Fruit fly (Drosophila melanogaster) whole organism, embryonic: Measurements from ENCODE around the gene CG13917.

Source experiments
- Aef1 ChIP-seq: fragments of 200-800 bp; sonication (Bioruptor generic); IDR thresholded peaks from 3 replicates; pipeline ENCODE4 v1.3.6; 2022; ENCODE audit warnings: missing biosample characterization, missing genetic modification characterization
- Blimp-1 ChIP-seq: fragments of 200-800 bp; sonication (Bioruptor generic); optimal IDR thresholded peaks from 3 replicates; lab custom pipeline; 2018; ENCODE audit warnings: missing biosample characterization, missing genetic modification characterization, mild to moderate bottlenecking, moderate library complexity, missing genetic modification reagents
- C15 ChIP-seq: fragments of 200-800 bp; sonication (Bioruptor generic); IDR thresholded peaks from 3 replicates; pipeline ENCODE4 v1.3.6; 2022; ENCODE audit warnings: missing biosample characterization, missing genetic modification characterization
- CG13296 ChIP-seq: fragments of 200-800 bp; sonication (Bioruptor generic); optimal IDR thresholded peaks from 3 replicates; lab custom pipeline; 2018; ENCODE audit warnings: missing biosample characterization, mild to moderate bottlenecking, missing genetic modification characterization
- CG13894 ChIP-seq: fragments of 200-800 bp; sonication (Bioruptor generic); optimal IDR thresholded peaks from 3 replicates; lab custom pipeline; 2018; ENCODE audit warnings: missing biosample characterization, mild to moderate bottlenecking, missing genetic modification characterization, moderate library complexity
- CG15011 ChIP-seq: fragments of 200-800 bp; sonication (Bioruptor generic); optimal IDR thresholded peaks from 3 replicates; lab custom pipeline; 2018; ENCODE audit warnings: missing biosample characterization, mild to moderate bottlenecking, missing genetic modification characterization
- CG15269 ChIP-seq: fragments of 200-800 bp; sonication (Bioruptor generic); optimal IDR thresholded peaks from 2 replicates; lab custom pipeline; 2018; ENCODE audit warnings: missing biosample characterization, mild to moderate bottlenecking, missing genetic modification characterization, moderate library complexity
- CG15514 ChIP-seq: fragments of 200-800 bp; sonication (Bioruptor generic); optimal IDR thresholded peaks from 3 replicates; lab custom pipeline; 2017; ENCODE audit warnings: missing biosample characterization, missing genetic modification characterization, mild to moderate bottlenecking, moderate library complexity, missing genetic modification reagents
- CG16779 ChIP-seq: fragments of 200-800 bp; sonication (Bioruptor generic); IDR thresholded peaks from 2 replicates; pipeline ENCODE4 v1.3.6; 2022; ENCODE audit warnings: missing biosample characterization, missing genetic modification characterization
- CG17612 ChIP-seq: fragments of 200-800 bp; sonication (Bioruptor generic); IDR thresholded peaks from 2 replicates; pipeline ENCODE4 v1.3.6; 2022; ENCODE audit warnings: missing biosample characterization, missing genetic modification characterization
- CG17802 ChIP-seq: fragments of 200-800 bp; sonication (Bioruptor generic); optimal IDR thresholded peaks from 2 replicates; lab custom pipeline; 2018; ENCODE audit warnings: missing biosample characterization, mild to moderate bottlenecking, missing genetic modification characterization, moderate library complexity
- CG3995 ChIP-seq: fragments of 200-800 bp; sonication (Bioruptor generic); optimal IDR thresholded peaks from 3 replicates; lab custom pipeline; 2016; ENCODE audit warnings: missing biosample characterization, missing genetic modification characterization
- CG7963 ChIP-seq: fragments of 200-800 bp; sonication (Bioruptor generic); IDR thresholded peaks from 3 replicates; pipeline ENCODE4 v1.3.6; 2022; ENCODE audit warnings: missing biosample characterization, missing genetic modification characterization; ENCODE audit not compliant: partially characterized antibody
- CG8765 ChIP-seq: fragments of 200-800 bp; sonication (Bioruptor generic); IDR thresholded peaks from 2 replicates; pipeline ENCODE4 v1.3.6; 2022; ENCODE audit warnings: missing biosample characterization, missing genetic modification characterization
- CG9215 ChIP-seq: fragments of 200-800 bp; sonication (Bioruptor generic); IDR thresholded peaks from 2 replicates; pipeline ENCODE4 v1.3.6; 2022; ENCODE audit warnings: missing biosample characterization, missing genetic modification characterization
- CG9817 ChIP-seq: fragments of 200-800 bp; sonication (Bioruptor generic); optimal IDR thresholded peaks from 2 replicates; lab custom pipeline; 2018; ENCODE audit warnings: missing biosample characterization, mild to moderate bottlenecking, missing genetic modification characterization, moderate library complexity
- CoRest ChIP-seq: fragments of 200-800 bp; sonication (Bioruptor generic); optimal IDR thresholded peaks from 3 replicates; lab custom pipeline; 2018; ENCODE audit warnings: missing biosample characterization, mild to moderate bottlenecking, missing genetic modification characterization, moderate library complexity
- Dfd ChIP-seq, 2 experiments: fragments of >200 bp; optimal IDR thresholded peaks; 2 replicates each; lab custom pipeline; 2017; ENCODE audit warnings: missing biosample characterization in 2 of 2, missing genetic modification characterization in 2 of 2
- HLH54F ChIP-seq: fragments of 200-800 bp; sonication (Bioruptor generic); optimal IDR thresholded peaks from 3 replicates; lab custom pipeline; 2016; ENCODE audit warnings: missing biosample characterization, missing genetic modification characterization
- HmgZ ChIP-seq: fragments of 200-800 bp; sonication (Bioruptor generic); optimal IDR thresholded peaks from 2 replicates; lab custom pipeline; 2018; ENCODE audit warnings: missing biosample characterization, mild to moderate bottlenecking, missing genetic modification characterization
- Meics ChIP-seq: fragments of 200-800 bp; sonication (Bioruptor generic); optimal IDR thresholded peaks from 2 replicates; lab custom pipeline; 2017; ENCODE audit warnings: missing biosample characterization, mild to moderate bottlenecking, missing genetic modification characterization
- NFAT ChIP-seq: fragments of 200-800 bp; sonication (Bioruptor generic); IDR thresholded peaks from 2 replicates; pipeline ENCODE4 v1.3.6; 2022; ENCODE audit warnings: missing biosample characterization, missing genetic modification characterization
- NfI ChIP-seq: fragments of 200-800 bp; sonication (Bioruptor generic); optimal IDR thresholded peaks from 3 replicates; lab custom pipeline; 2018; ENCODE audit warnings: missing biosample characterization, mild to moderate bottlenecking, missing genetic modification characterization, moderate library complexity
- Oaz ChIP-seq: fragments of 200-800 bp; sonication (Bioruptor generic); IDR thresholded peaks from 2 replicates; pipeline ENCODE4 v1.3.6; 2022; ENCODE audit warnings: missing biosample characterization, missing genetic modification characterization
- Poxn ChIP-seq: fragments of 200-800 bp; sonication (Bioruptor generic); IDR thresholded peaks from 2 replicates; pipeline ENCODE4 v1.3.6; 2022; ENCODE audit warnings: missing biosample characterization, missing genetic modification characterization
- Ravus ChIP-seq: fragments of 200-800 bp; sonication (Bioruptor generic); IDR thresholded peaks from 2 replicates; pipeline ENCODE4 v1.3.6; 2022; ENCODE audit warnings: missing biosample characterization, missing genetic modification characterization
- Spps ChIP-seq: fragments of 200-800 bp; sonication (Bioruptor generic); optimal IDR thresholded peaks from 2 replicates; lab custom pipeline; 2018; ENCODE audit warnings: missing biosample characterization, mild to moderate bottlenecking, missing genetic modification characterization
- Xrp1 ChIP-seq: fragments of 200-800 bp; sonication (Bioruptor generic); IDR thresholded peaks from 2 replicates; pipeline ENCODE4 v1.3.6; 2022; ENCODE audit warnings: missing biosample characterization, missing genetic modification characterization
- bbx ChIP-seq: fragments of 200-800 bp; sonication (Bioruptor generic); IDR thresholded peaks from 2 replicates; pipeline ENCODE4 v1.3.6; 2022; ENCODE audit warnings: missing biosample characterization, missing genetic modification characterization; ENCODE audit not compliant: partially characterized antibody
- cad ChIP-seq: fragments of >200 bp; optimal IDR thresholded peaks from 2 replicates; lab custom pipeline; 2017; ENCODE audit warnings: missing biosample characterization, missing genetic modification characterization
- chm ChIP-seq: fragments of 200-800 bp; sonication (Bioruptor generic); IDR thresholded peaks from 2 replicates; pipeline ENCODE4 v1.3.6; 2022; ENCODE audit warnings: missing biosample characterization, missing genetic modification characterization
- cwo ChIP-seq: fragments of 200-800 bp; sonication (Bioruptor generic); optimal IDR thresholded peaks from 3 replicates; lab custom pipeline; 2017; ENCODE audit warnings: missing biosample characterization, missing genetic modification characterization, mild to moderate bottlenecking, moderate library complexity, missing genetic modification reagents
- dmrt11E ChIP-seq: fragments of 200-800 bp; sonication (Bioruptor generic); optimal IDR thresholded peaks from 3 replicates; lab custom pipeline; 2018; ENCODE audit warnings: missing biosample characterization, mild to moderate bottlenecking, missing genetic modification characterization, moderate library complexity
- fd96Cb ChIP-seq: fragments of 200-800 bp; sonication (Bioruptor generic); optimal IDR thresholded peaks from 2 replicates; lab custom pipeline; 2018; ENCODE audit warnings: missing biosample characterization, mild to moderate bottlenecking, missing genetic modification characterization, moderate library complexity
- gfzf ChIP-seq: fragments of 200-800 bp; sonication (Bioruptor generic); optimal IDR thresholded peaks from 2 replicates; lab custom pipeline; 2016; ENCODE audit warnings: missing biosample characterization, mild to moderate bottlenecking, missing genetic modification characterization, moderate library complexity
- gsb ChIP-seq: fragments of 200-800 bp; sonication (Bioruptor generic); IDR thresholded peaks from 2 replicates; pipeline ENCODE4 v1.3.6; 2022; ENCODE audit warnings: missing biosample characterization, missing genetic modification characterization
- hbn ChIP-seq: fragments of 200-800 bp; sonication (Bioruptor generic); IDR thresholded peaks from 2 replicates; pipeline ENCODE4 v1.3.6; 2022; ENCODE audit warnings: missing biosample characterization, missing genetic modification characterization; ENCODE audit not compliant: partially characterized antibody
- insv ChIP-seq, 2 experiments: fragments of 200-800 bp; sonication (Bioruptor generic); optimal IDR thresholded peaks; 3 replicates each; lab custom pipeline; 2016 to 2018; ENCODE audit warnings: missing biosample characterization in 2 of 2, missing genetic modification characterization in 2 of 2
- lola ChIP-seq, 3 experiments: fragments of >200 bp in 2 of 3; fragments of 200-800 bp in 1 of 3; sonication (Bioruptor generic) in 1 of 3; optimal IDR thresholded peaks; 2 replicates each; lab custom pipeline; 2017 to 2019; ENCODE audit warnings: missing biosample characterization in 3 of 3, missing genetic modification characterization in 3 of 3, mild to moderate bottlenecking in 1 of 3, moderate library complexity in 1 of 3
- maf-S ChIP-seq: fragments of 200-800 bp; sonication (Bioruptor generic); optimal IDR thresholded peaks from 2 replicates; lab custom pipeline; 2016; ENCODE audit warnings: missing biosample characterization, missing genetic modification characterization
- peb ChIP-seq: fragments of 200-800 bp; sonication (Bioruptor generic); IDR thresholded peaks from 2 replicates; pipeline ENCODE4 v1.3.6; 2022; ENCODE audit warnings: missing biosample characterization, missing genetic modification characterization
- pita ChIP-seq: fragments of 200-800 bp; sonication (Bioruptor generic); optimal IDR thresholded peaks from 2 replicates; lab custom pipeline; 2017; ENCODE audit warnings: missing biosample characterization, mild to moderate bottlenecking, missing genetic modification characterization
- psq ChIP-seq: fragments of 200-800 bp; sonication (Bioruptor generic); optimal IDR thresholded peaks from 2 replicates; lab custom pipeline; 2017; ENCODE audit warnings: missing biosample characterization, missing genetic modification characterization
- run ChIP-seq: fragments of 200-800 bp; sonication (Bioruptor generic); optimal IDR thresholded peaks from 3 replicates; lab custom pipeline; 2018; ENCODE audit warnings: missing biosample characterization, mild to moderate bottlenecking, missing genetic modification characterization
- sc ChIP-seq, 3 experiments: fragments of >200 bp in 2 of 3; fragments of 200-800 bp in 1 of 3; sonication (Bioruptor generic) in 1 of 3; optimal IDR thresholded peaks; 2 replicates in 2 of 3; 3 replicates in 1 of 3; lab custom pipeline; 2017; ENCODE audit warnings: mild to moderate bottlenecking in 1 of 3, missing biosample characterization in 1 of 3, missing genetic modification characterization in 1 of 3, missing genetic modification reagents in 1 of 3
- slbo ChIP-seq: fragments of 200-800 bp; sonication (Bioruptor generic); IDR thresholded peaks from 2 replicates; pipeline ENCODE4 v1.3.6; 2022; ENCODE audit warnings: missing biosample characterization, missing genetic modification characterization
- tio ChIP-seq: fragments of 200-800 bp; sonication (Bioruptor generic); optimal IDR thresholded peaks from 2 replicates; lab custom pipeline; 2017; ENCODE audit warnings: missing biosample characterization, missing genetic modification characterization, inconsistent platforms
- vfl ChIP-seq: fragments of 200-800 bp; sonication (Bioruptor generic); optimal IDR thresholded peaks from 2 replicates; lab custom pipeline; 2016; ENCODE audit warnings: missing biosample characterization, missing genetic modification characterization
- yki ChIP-seq: fragments of >200 bp; optimal IDR thresholded peaks from 3 replicates; lab custom pipeline; 2018

Gene CG13917

DNA sequence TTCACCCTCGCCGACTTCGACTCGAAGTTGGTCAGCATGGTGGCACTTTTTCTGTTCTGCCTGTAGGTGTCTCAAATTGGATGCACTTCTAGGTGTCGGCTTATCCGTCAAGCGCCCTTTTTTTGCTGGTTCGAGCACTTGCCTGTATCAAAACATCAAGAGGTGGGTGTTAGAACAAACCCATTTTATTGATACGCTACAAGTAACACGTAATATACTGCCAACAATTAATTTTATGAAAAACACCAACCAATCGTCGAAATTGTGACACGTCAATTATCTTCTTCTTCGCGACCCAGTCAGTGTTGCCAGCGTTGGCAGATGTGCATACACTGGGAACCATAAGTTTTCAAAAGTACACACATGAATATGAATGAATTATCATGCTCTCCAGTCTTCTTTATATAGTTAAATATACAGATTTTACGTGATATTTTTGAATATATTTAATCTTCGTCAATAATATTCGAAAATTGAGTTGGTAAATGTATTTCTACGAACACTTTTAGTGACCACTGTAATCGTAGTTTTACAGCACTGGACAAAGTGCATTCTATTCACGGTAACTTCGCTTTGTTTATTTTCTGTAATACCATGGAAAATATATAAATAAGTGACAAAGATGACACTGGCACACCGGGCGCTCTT is 68.5 kb downstream of the CG13917 start, which contains the start of the genes alphaCOP and CG13919 (continued):
- TF ChIP-seq tio (GFP tag; lab: Kevin White, UChicago) = no peak
- peak; percentile 98 for TF ChIP-seq CoRest (tag; lab: Kevin White, UChicago)
- peak; percentile 94 for TF ChIP-seq vfl (GFP tag; lab: Kevin White, UChicago)
- peak; percentile 91 for TF ChIP-seq C15 (GFP tag; lab: Robert Waterston, UW)
- TF ChIP-seq sc (optimal IDR thresholded peaks at IDR 0.05; lab: Kevin White, UChicago) = no peak
- peak; percentile 95 for TF ChIP-seq sc (GFP tag; optimal IDR thresholded peaks at IDR 0.05; lab: Kevin White, UChicago)
- TF ChIP-seq pita (GFP tag; lab: Kevin White, UChicago) = no peak
- peak; percentile 90 for TF ChIP-seq CG15514 (GFP tag; lab: Kevin White, UChicago)
- peak; percentile 99 for TF ChIP-seq slbo (GFP tag; lab: Robert Waterston, UW)
- peak; percentile 87 for TF ChIP-seq peb (GFP tag; lab: Robert Waterston, UW)
- TF ChIP-seq CG7963 (GFP tag; lab: Robert Waterston, UW) = no peak
- peak; percentile 92 for TF ChIP-seq Poxn (GFP tag; lab: Robert Waterston, UW)
- peak; percentile 88 for TF ChIP-seq cwo (GFP tag; lab: Kevin White, UChicago)
- TF ChIP-seq dmrt11E (tag; lab: Kevin White, UChicago) = peak; percentile 97
- peak; percentile 97 for TF ChIP-seq Aef1 (GFP tag; lab: Robert Waterston, UW)
- peak; percentile 93 for TF ChIP-seq gsb (GFP tag; lab: Robert Waterston, UW)
- TF ChIP-seq HLH54F (GFP tag; lab: Kevin White, UChicago) = peak; percentile 93
- peak; percentile 98 for TF ChIP-seq chm (GFP tag; lab: Robert Waterston, UW)
- TF ChIP-seq lola (GFP tag; optimal IDR thresholded peaks at IDR 0.05; lab: Kevin White, UChicago) = peak in 1 of 3 experiments; percentile 95
- TF ChIP-seq CG3995 (GFP tag; lab: Kevin White, UChicago) = peak; percentile 83
- TF ChIP-seq NFAT = peak; percentile 96
- peak; percentile 94 for TF ChIP-seq CG8765 (GFP tag; lab: Robert Waterston, UW)
- TF ChIP-seq Meics = peak; percentile 94
- TF ChIP-seq CG13296 (GFP tag; lab: Kevin White, UChicago) = peak; percentile 93
- TF ChIP-seq insv (GFP tag; optimal IDR thresholded peaks at IDR 0.05; lab: Kevin White, UChicago) = peak in 1 of 2 experiments; percentile 65
- TF ChIP-seq hbn (GFP tag; lab: Robert Waterston, UW) = 0 out of 2 replicates have a peak, but pooled peaks have one; percentile 18
- TF ChIP-seq CG17802 (tag; lab: Kevin White, UChicago) = peak; percentile 75
- peak; percentile 98 for TF ChIP-seq Oaz (GFP tag; lab: Robert Waterston, UW)
- no peak for TF ChIP-seq cad
- TF ChIP-seq bbx (GFP tag; lab: Robert Waterston, UW) = no peak
- peak; percentile 84 for TF ChIP-seq CG16779 (GFP tag; lab: Robert Waterston, UW)
- no peak for TF ChIP-seq yki (lab: Kevin White, UChicago)
- TF ChIP-seq CG15269 (tag; lab: Kevin White, UChicago) = peak; percentile 97
- peak; percentile 98 for TF ChIP-seq Xrp1 (GFP tag; lab: Robert Waterston, UW)
- TF ChIP-seq gfzf = peak; percentile 24
- TF ChIP-seq Dfd (GFP tag; optimal IDR thresholded peaks at IDR 0.05; lab: Kevin White, UChicago) = no peak
- peak; percentile 77 for TF ChIP-seq Ravus (GFP tag; lab: Robert Waterston, UW)
- peak; percentile 96 for TF ChIP-seq CG17612 (GFP tag; lab: Robert Waterston, UW)
- TF ChIP-seq CG13894 (tag; lab: Kevin White, UChicago) = peak; percentile 91
- peak; percentile 95 for TF ChIP-seq CG9817 (tag; lab: Kevin White, UChicago)
- TF ChIP-seq run (tag; lab: Kevin White, UChicago) = peak; percentile 90
- peak; percentile 91 for TF ChIP-seq maf-S (GFP tag; lab: Kevin White, UChicago)
- peak; percentile 90 for TF ChIP-seq psq (GFP tag; lab: Kevin White, UChicago)
- peak; percentile 95 for TF ChIP-seq CG9215 (GFP tag; lab: Robert Waterston, UW)
- peak; percentile 98 for TF ChIP-seq HmgZ
- TF ChIP-seq fd96Cb (tag; lab: Kevin White, UChicago) = peak; percentile 91
- TF ChIP-seq Blimp-1 (GFP tag; lab: Kevin White, UChicago) = peak; percentile 88
- peak; percentile 96 for TF ChIP-seq NfI (GFP tag; lab: Kevin White, UChicago)
- peak; percentile 91 for TF ChIP-seq Spps (tag; lab: Kevin White, UChicago)
- no peak for TF ChIP-seq CG15011
